Worm (Caenorhabditis elegans) whole organism, L4/young adult: Measurements from ENCODE around the gene C27D6.15.

Experiments
- W03F9.2 ChIP-seq: fragments of 150-350 bp; optimal IDR thresholded peaks from 2 replicates; lab custom pipeline; 2014; ENCODE audit warnings: missing biosample characterization, missing genetic modification characterization
- dao-5 ChIP-seq: sonication (generic microtip); optimal IDR thresholded peaks from 2 replicates; lab custom pipeline; 2016; ENCODE audit warnings: missing genotype, missing genetic modification characterization, moderate library complexity, missing compliant biosample characterization
- him-1 ChIP-seq: sonication (generic microtip); optimal IDR thresholded peaks from 2 replicates; lab custom pipeline; 2016; ENCODE audit warnings: missing genotype, missing genetic modification reagents, missing genetic modification characterization, missing compliant biosample characterization

The C27D6.15 gene

DNA sequence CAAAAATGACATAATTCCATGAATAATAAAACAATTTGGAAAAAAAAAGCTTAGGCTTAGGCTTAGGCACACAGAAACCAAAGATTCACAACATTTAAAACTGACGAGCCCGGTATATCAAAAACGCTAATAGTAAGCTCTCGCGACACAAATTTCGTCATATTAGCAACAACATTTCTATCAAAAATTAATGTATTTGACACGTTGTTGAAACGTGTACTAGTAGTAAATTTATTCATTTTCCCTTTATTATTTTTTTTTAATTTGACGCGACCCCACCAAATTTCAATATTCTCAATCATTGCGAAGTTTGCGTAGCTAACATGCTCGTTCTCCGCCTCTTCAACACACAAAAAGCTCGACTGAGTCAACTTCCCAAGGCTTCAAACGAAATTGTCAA, 40.3 kb downstream of the C27D6.15 start, which contains the start of gene C34F11.2:
Gene C34F11.2 (plus strand): TSS at position 301 of the 400 bp plus-strand sequence.
- TF ChIP-seq dao-5 = no peak
- TF ChIP-seq him-1 (tag; lab: Kevin White, UChicago) = no peak
- TF ChIP-seq W03F9.2 (tag; lab: Kevin White, UChicago) = no peak

DNA sequence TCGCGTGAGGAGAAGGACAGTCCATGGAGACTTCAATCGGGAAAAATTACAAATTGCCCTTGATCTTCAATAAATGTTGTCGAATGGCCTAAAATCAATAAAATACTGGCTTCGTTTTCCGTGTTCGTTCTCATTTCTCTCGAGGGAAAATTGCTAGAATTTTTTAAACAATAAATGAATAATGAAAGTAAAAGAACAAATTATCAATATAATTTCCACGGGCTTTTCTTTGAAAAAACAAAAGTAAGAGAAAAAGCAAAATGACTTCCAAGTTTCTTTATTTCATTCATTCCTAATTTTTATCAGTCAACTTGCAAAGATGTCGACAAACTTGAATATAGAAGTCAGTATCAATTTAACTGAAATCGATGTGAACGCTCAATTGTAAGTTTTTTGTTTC, 41.0 kb downstream of the C27D6.15 start, which contains the start of gene C34F11.1:
Gene C34F11.1 (plus strand): TSS at position 301 of the 400 bp plus-strand sequence.
- no peak for TF ChIP-seq him-1 (tag; lab: Kevin White, UChicago)
- TF ChIP-seq W03F9.2 (tag; lab: Kevin White, UChicago) = no peak
- no peak for TF ChIP-seq dao-5

DNA sequence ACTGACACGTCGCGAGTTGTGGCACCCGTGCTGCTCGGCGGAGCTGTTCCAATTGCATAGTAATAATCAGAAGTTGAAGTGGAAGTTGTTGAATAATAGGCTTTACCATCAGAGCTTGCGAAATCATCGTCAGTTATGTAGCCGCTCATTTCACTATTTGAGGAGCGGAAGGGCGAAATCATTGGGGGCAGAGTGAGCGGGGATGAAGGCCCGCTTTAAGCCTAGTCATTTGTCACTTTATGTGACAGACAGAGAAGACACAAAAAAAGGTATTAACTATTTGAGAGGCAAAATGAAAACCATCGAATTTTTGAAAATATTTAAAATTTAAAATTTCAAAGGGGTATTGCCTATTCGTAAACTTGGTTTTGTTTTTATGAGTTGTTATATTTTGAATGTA, 46.6 kb downstream of the C27D6.15 start:
- TF ChIP-seq him-1 (tag; lab: Kevin White, UChicago) (no peak), dao-5 (no peak), W03F9.2 (tag; lab: Kevin White, UChicago) (no peak)

DNA sequence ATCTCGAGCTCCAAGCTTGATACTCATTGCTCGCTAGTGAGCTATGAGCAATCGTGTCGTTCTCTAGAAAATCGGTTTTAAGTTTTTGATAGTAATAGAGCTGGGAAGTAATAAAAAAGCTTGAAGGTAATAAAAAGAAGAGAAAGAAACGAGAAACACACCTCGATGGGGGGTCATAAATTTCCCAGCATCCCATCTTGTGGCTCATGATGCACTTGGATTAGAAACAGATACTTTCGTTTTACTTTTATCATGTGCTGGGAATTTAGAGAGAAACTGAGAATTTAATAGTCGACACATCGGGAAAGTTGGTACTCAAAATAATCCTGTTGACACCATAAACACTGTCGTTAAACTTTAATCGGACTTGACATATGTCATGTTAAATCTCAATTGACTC, 48.9 kb downstream of the C27D6.15 start:
- TF ChIP-seq dao-5 (no peak), him-1 (tag; lab: Kevin White, UChicago) (no peak), W03F9.2 (tag; lab: Kevin White, UChicago) (no peak)
